Worm (Caenorhabditis elegans) whole organism, L4 larva: ENCODE measurements around the gene R09H3.3.

ENCODE experiments used
- D1046.2 ChIP-seq: fragments of 200-800 bp; sonication (Bioruptor generic); IDR thresholded peaks from 2 replicates; pipeline ENCODE4 v1.3.6; 2022; ENCODE audit warnings: missing genetic modification characterization, missing compliant biosample characterization
- F10B5.3 ChIP-seq: sonication (generic microtip); optimal IDR thresholded peaks from 2 replicates; lab custom pipeline; 2016; ENCODE audit warnings: mild to moderate bottlenecking, missing genetic modification characterization, missing compliant biosample characterization
- F37D6.2 ChIP-seq: sonication (generic microtip); optimal IDR thresholded peaks from 2 replicates; lab custom pipeline; 2016; ENCODE audit warnings: mild to moderate bottlenecking, missing genetic modification characterization, missing compliant biosample characterization
- F49E8.2 ChIP-seq: sonication (generic microtip); optimal IDR thresholded peaks from 2 replicates; lab custom pipeline; 2016; ENCODE audit warnings: missing compliant biosample characterization, mild to moderate bottlenecking, missing genetic modification characterization, borderline replicate concordance
- R02D3.7 ChIP-seq: fragments of 150-350 bp; sonication (generic microtip); optimal IDR thresholded peaks from 3 replicates; lab custom pipeline; 2014; ENCODE audit warnings: missing biosample characterization, missing genetic modification characterization
- Y105C5A.15 ChIP-seq: fragments of 200-800 bp; sonication (Bioruptor generic); IDR thresholded peaks from 2 replicates; pipeline ENCODE4 v1.3.6; 2022; ENCODE audit warnings: missing genetic modification characterization, missing compliant biosample characterization
- Y48G9A.11 ChIP-seq: fragments of 200-800 bp; sonication (Bioruptor generic); IDR thresholded peaks from 2 replicates; pipeline ENCODE4 v1.3.6; 2022; ENCODE audit warnings: missing genetic modification reagents, missing genetic modification characterization, missing compliant biosample characterization
- aha-1 ChIP-seq: fragments of 150-350 bp; peaks from one replicate; lab custom pipeline; 2014; ENCODE audit warnings: missing biosample characterization, missing genetic modification characterization
- ceh-20 ChIP-seq: fragments of 200-800 bp; sonication (Bioruptor generic); IDR thresholded peaks from 2 replicates; pipeline ENCODE4 v1.3.6; 2022; ENCODE audit warnings: missing genetic modification reagents, missing genetic modification characterization, missing compliant biosample characterization
- ceh-62 ChIP-seq: sonication (generic microtip); optimal IDR thresholded peaks from 2 replicates; lab custom pipeline; 2017; ENCODE audit warnings: missing biosample characterization, missing genetic modification characterization
- cey-2 ChIP-seq: sonication (generic microtip); optimal IDR thresholded peaks from 3 replicates; lab custom pipeline; 2017; ENCODE audit warnings: missing genetic modification characterization, mild to moderate bottlenecking, missing compliant biosample characterization, antibody characterized with exemption, borderline replicate concordance; ENCODE audit not compliant: insufficient read depth
- ctbp-1 ChIP-seq: fragments of 200-800 bp; sonication (Bioruptor generic); IDR thresholded peaks from 2 replicates; pipeline ENCODE4 v1.3.6; 2022; ENCODE audit warnings: missing genetic modification reagents, missing genetic modification characterization, missing compliant biosample characterization
- daf-12 ChIP-seq: fragments of 150-350 bp; optimal IDR thresholded peaks from 2 replicates; lab custom pipeline; 2014; ENCODE audit warnings: missing biosample characterization, missing genetic modification reagents, missing genetic modification characterization
- daf-16 ChIP-seq, 3 experiments: sonication (generic microtip); optimal IDR thresholded peaks; 2 replicates each; lab custom pipeline; 2016 to 2017; ENCODE audit warnings: missing genetic modification characterization in 3 of 3, missing genetic modification reagents in 3 of 3, mild to moderate bottlenecking in 2 of 3, missing compliant biosample characterization in 2 of 3, missing biosample characterization in 1 of 3, moderate library complexity in 1 of 3
- daf-8 ChIP-seq: fragments of 200-800 bp; sonication (Bioruptor generic); IDR thresholded peaks from 2 replicates; pipeline ENCODE4 v1.3.6; 2022; ENCODE audit warnings: missing genetic modification characterization, missing compliant biosample characterization
- dmd-8 ChIP-seq: fragments of 200-800 bp; sonication (Bioruptor generic); IDR thresholded peaks from 2 replicates; pipeline ENCODE4 v1.3.6; 2022; ENCODE audit warnings: missing genetic modification characterization, missing compliant biosample characterization
- egl-27 ChIP-seq: sonication (generic microtip); optimal IDR thresholded peaks from 3 replicates; lab custom pipeline; 2017; ENCODE audit warnings: missing biosample characterization, missing genetic modification reagents, missing genetic modification characterization
- egl-43 ChIP-seq: fragments of 200-800 bp; sonication (Bioruptor generic); IDR thresholded peaks from 2 replicates; pipeline ENCODE4 v1.3.6; 2022; ENCODE audit warnings: missing genetic modification reagents, missing genetic modification characterization, missing compliant biosample characterization
- fos-1 ChIP-seq: fragments of 150-350 bp; optimal IDR thresholded peaks from 2 replicates; lab custom pipeline; 2014; ENCODE audit warnings: missing biosample characterization, missing genetic modification characterization
- hif-1 ChIP-seq, 2 experiments: sonication (generic microtip); optimal IDR thresholded peaks; 2 replicates each; lab custom pipeline; 2016 to 2017; ENCODE audit warnings: missing compliant biosample characterization in 2 of 2, missing genetic modification characterization in 2 of 2, missing genetic modification reagents in 2 of 2, missing genotype in 2 of 2, mild to moderate bottlenecking in 1 of 2
- lin-13 ChIP-seq: fragments of 150-350 bp; optimal IDR thresholded peaks from 2 replicates; lab custom pipeline; 2014; ENCODE audit warnings: missing biosample characterization, missing genetic modification reagents, missing genetic modification characterization
- lin-15B ChIP-seq: fragments of 150-350 bp; sonication (generic microtip); optimal IDR thresholded peaks from 3 replicates; lab custom pipeline; 2014; ENCODE audit warnings: missing biosample characterization, missing genetic modification characterization
- lin-38 ChIP-seq: fragments of 200-800 bp; sonication (Bioruptor generic); IDR thresholded peaks from 2 replicates; pipeline ENCODE4 v1.3.6; 2022; ENCODE audit warnings: missing genetic modification reagents, missing genetic modification characterization, missing compliant biosample characterization
- lir-3 ChIP-seq: sonication (generic microtip); optimal IDR thresholded peaks from 2 replicates; lab custom pipeline; 2016; ENCODE audit warnings: mild to moderate bottlenecking, missing genetic modification characterization, missing compliant biosample characterization
- mep-1 ChIP-seq: fragments of 150-350 bp; sonication (generic microtip); optimal IDR thresholded peaks from 3 replicates; lab custom pipeline; 2014; ENCODE audit warnings: missing biosample characterization, missing genetic modification characterization
- mes-2 ChIP-seq: sonication (generic microtip); optimal IDR thresholded peaks from 2 replicates; lab custom pipeline; 2016; ENCODE audit warnings: missing genotype, mild to moderate bottlenecking, missing genetic modification characterization, missing compliant biosample characterization; ENCODE audit not compliant: poor library complexity, severe bottlenecking
- mxl-2 ChIP-seq: fragments of 200-800 bp; sonication (Bioruptor generic); conservative IDR thresholded peaks from 2 replicates; pipeline ENCODE4 v1.3.6; 2022; ENCODE audit warnings: missing genetic modification reagents, missing genetic modification characterization, missing compliant biosample characterization
- nhr-11 ChIP-seq: fragments of 150-350 bp; optimal IDR thresholded peaks from 2 replicates; lab custom pipeline; 2014; ENCODE audit warnings: missing biosample characterization, missing genetic modification characterization
- nhr-111 ChIP-seq: fragments of 200-800 bp; sonication (Bioruptor generic); optimal IDR thresholded peaks from 2 replicates; lab custom pipeline; 2018; ENCODE audit warnings: mild to moderate bottlenecking, missing genetic modification characterization, missing compliant biosample characterization
- nhr-41 ChIP-seq: fragments of 200-800 bp; sonication (Bioruptor generic); IDR thresholded peaks from 2 replicates; pipeline ENCODE4 v1.3.6; 2022; ENCODE audit warnings: missing genetic modification reagents, missing genetic modification characterization, missing compliant biosample characterization
- nhr-42 ChIP-seq: fragments of 200-800 bp; sonication (Bioruptor generic); IDR thresholded peaks from 2 replicates; pipeline ENCODE4 v1.3.6; 2022; ENCODE audit warnings: missing genetic modification characterization, missing compliant biosample characterization
- nhr-48 ChIP-seq: sonication (generic microtip); optimal IDR thresholded peaks from 2 replicates; lab custom pipeline; 2016; ENCODE audit warnings: mild to moderate bottlenecking, missing genetic modification characterization, missing compliant biosample characterization
- nhr-77 ChIP-seq: fragments of 150-350 bp; optimal IDR thresholded peaks from 2 replicates; lab custom pipeline; 2014; ENCODE audit warnings: missing biosample characterization, missing genetic modification characterization
- set-16 ChIP-seq: fragments of 200-800 bp; sonication (Bioruptor generic); IDR thresholded peaks from 2 replicates; pipeline ENCODE4 v1.3.6; 2022; ENCODE audit warnings: missing genetic modification reagents, missing genetic modification characterization, missing compliant biosample characterization
- snpc-1.2 ChIP-seq: fragments of 200-800 bp; sonication (Bioruptor generic); IDR thresholded peaks from 2 replicates; pipeline ENCODE4 v1.3.6; 2022; ENCODE audit warnings: missing genetic modification reagents, missing genetic modification characterization, missing compliant biosample characterization
- spr-1 ChIP-seq: sonication (generic microtip); optimal IDR thresholded peaks from 2 replicates; lab custom pipeline; 2016; ENCODE audit warnings: mild to moderate bottlenecking, missing genetic modification characterization, missing compliant biosample characterization
- tra-1 ChIP-seq: fragments of 200-800 bp; sonication (Bioruptor generic); IDR thresholded peaks from 2 replicates; pipeline ENCODE4 v1.3.6; 2022; ENCODE audit warnings: missing genetic modification reagents, missing genetic modification characterization, missing compliant biosample characterization
- unc-62 ChIP-seq, 3 experiments: fragments of 150-350 bp in 1 of 3; sonication (generic microtip); optimal IDR thresholded peaks in 2 of 3; peaks in 1 of 3; 1 replicate in 1 of 3; 2 replicates in 2 of 3; lab custom pipeline; 2014 to 2017; ENCODE audit warnings: missing biosample characterization in 3 of 3, missing genetic modification characterization in 3 of 3, missing genetic modification reagents in 3 of 3, missing genotype in 1 of 3
- zag-1 ChIP-seq: fragments of 150-350 bp; optimal IDR thresholded peaks from 2 replicates; lab custom pipeline; 2014; ENCODE audit warnings: missing biosample characterization, missing genetic modification characterization
- zip-11 ChIP-seq: fragments of 200-800 bp; sonication (Bioruptor generic); IDR thresholded peaks from 2 replicates; pipeline ENCODE4 v1.3.6; 2022; ENCODE audit warnings: missing genetic modification characterization, missing compliant biosample characterization
- ztf-11 ChIP-seq: fragments of 150-350 bp; optimal IDR thresholded peaks from 2 replicates; lab custom pipeline; 2014; ENCODE audit warnings: missing biosample characterization, missing genetic modification characterization

The R09H3.3 gene

ce11 chrX:1643442-1644096 lies 25.1 kb downstream of the R09H3.3 start:
- TF ChIP-seq F49E8.2 (peak; percentile 12), aha-1 (tag; lab: Kevin White, UChicago) (no peak), Y105C5A.15 (GFP tag; lab: Robert Waterston, UW) (no peak), lin-13 (GFP tag; lab: Kevin White, UChicago) (peak; percentile 1), daf-16 (GFP tag; optimal IDR thresholded peaks at IDR 0.05; lab: Kevin White, UChicago) (no peak), daf-16 (tag; optimal IDR thresholded peaks at IDR 0.05; lab: Kevin White, UChicago) (peak; percentile 14), spr-1 (tag; lab: Kevin White, UChicago) (no peak), mxl-2 (no peak), nhr-111 (GFP tag; lab: Kevin White, UChicago) (no peak), nhr-48 (tag; lab: Kevin White, UChicago) (no peak), zip-11 (GFP tag; lab: Robert Waterston, UW) (no peak), mes-2 (tag; lab: Kevin White, UChicago) (no peak), lir-3 (tag; lab: Kevin White, UChicago) (no peak), daf-12 (tag; lab: Kevin White, UChicago) (no peak), hif-1 (tag; optimal IDR thresholded peaks at IDR 0.05; lab: Kevin White, UChicago) (no peak), unc-62 (GFP tag; optimal IDR thresholded peaks at IDR 0.05 in 1 of 2; lab: Kevin White, UChicago) (peak in 1 of 2 experiments; percentile 98), unc-62 (tag; optimal IDR thresholded peaks at IDR 0.05; lab: Kevin White, UChicago) (no peak), dmd-8 (GFP tag; lab: Robert Waterston, UW) (no peak), nhr-77 (no peak), tra-1 (no peak)
- TF ChIP-seq, all 104 proteins: peak for 4

- no peak for TF ChIP-seq zag-1
- TF ChIP-seq aha-1 (tag; lab: Kevin White, UChicago), result peak; percentile 67
- no peak for TF ChIP-seq F10B5.3
- TF ChIP-seq nhr-42 (GFP tag; lab: Robert Waterston, UW), result no peak
- peak; percentile 49 for TF ChIP-seq set-16
- TF ChIP-seq daf-16 (GFP tag; optimal IDR thresholded peaks at IDR 0.05; lab: Kevin White, UChicago), result no peak
- no peak for TF ChIP-seq daf-16 (tag; optimal IDR thresholded peaks at IDR 0.05; lab: Kevin White, UChicago)
- TF ChIP-seq ztf-11 (tag; lab: Kevin White, UChicago), result no peak
- peak; percentile 65; the same call in 1 of the 2 replicates for TF ChIP-seq egl-43 (GFP tag; lab: Robert Waterston, UW)
Measured at ce11 chrX:1630881-1631516, 37.6 kb downstream of the R09H3.3 start, which contains the start of gene ZK380.2. Gene ZK380.2 (plus strand): TSS chrX:1631466.

ce11 chrX:1629746-1630145 lies 38.9 kb downstream of the R09H3.3 start:
- no peak for TF ChIP-seq fos-1 (tag; lab: Kevin White, UChicago)
- no peak for TF ChIP-seq tra-1
- TF ChIP-seq lin-38 (GFP tag; lab: Robert Waterston, UW), result no peak
- TF ChIP-seq nhr-48 (tag; lab: Kevin White, UChicago), result no peak

DNA sequence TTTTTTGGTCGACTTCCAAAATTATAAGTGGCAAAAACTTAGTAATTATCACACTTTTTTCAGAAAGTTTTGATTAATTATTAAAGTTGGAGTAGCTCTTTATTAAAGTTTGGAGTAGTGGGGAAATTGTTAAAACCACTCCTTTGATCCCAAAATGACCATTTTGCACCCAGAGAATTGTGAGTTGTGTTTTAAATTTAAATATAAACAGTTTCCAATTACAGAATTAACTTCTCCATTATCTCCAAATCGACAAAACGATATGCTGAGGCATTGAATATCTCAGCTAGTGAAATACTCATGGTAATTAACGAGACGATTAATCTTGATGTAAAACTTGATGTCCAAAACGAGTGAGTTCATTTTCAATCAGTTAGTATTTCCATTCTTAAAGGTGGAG lies 40.8 kb downstream of the R09H3.3 start, which contains the start of gene fbxb-58:
fbxb-58 (plus strand) TSS at position 301 of the 400 bp plus-strand sequence.
- TF ChIP-seq egl-27 (tag; lab: Kevin White, UChicago), result no peak
- TF ChIP-seq snpc-1.2, result no peak
- TF ChIP-seq lin-15B (tag; lab: Kevin White, UChicago), result no peak
- TF ChIP-seq ctbp-1 (GFP tag; lab: Robert Waterston, UW), result no peak
- no peak for TF ChIP-seq daf-8

- TF ChIP-seq spr-1 (tag; lab: Kevin White, UChicago) (peak; percentile 96), nhr-11 (tag; lab: Kevin White, UChicago) (peak; percentile 95), nhr-42 (GFP tag; lab: Robert Waterston, UW) (peak; percentile 99), nhr-48 (tag; lab: Kevin White, UChicago) (peak; percentile 95), lin-38 (GFP tag; lab: Robert Waterston, UW) (peak; percentile 85), Y48G9A.11 (GFP tag; lab: Robert Waterston, UW) (no peak), R02D3.7 (no peak), F37D6.2 (tag; lab: Kevin White, UChicago) (peak; percentile 98), ceh-62 (tag; lab: Kevin White, UChicago) (no peak), mes-2 (tag; lab: Kevin White, UChicago) (peak; percentile 98), set-16 (no peak), D1046.2 (GFP tag; lab: Robert Waterston, UW) (peak; percentile 84; the same call in 1 of the 2 replicates), ceh-20 (GFP tag; lab: Robert Waterston, UW) (peak; percentile 97), nhr-41 (GFP tag; lab: Robert Waterston, UW) (peak; percentile 90), mep-1 (tag; lab: Kevin White, UChicago) (peak; percentile 99), cey-2 (tag; lab: Kevin White, UChicago) (no peak)
Measured at ce11 chrX:1627013-1627412, 41.6 kb downstream of the R09H3.3 start.
